Fruit fly (Drosophila melanogaster): ENCODE data around the gene rost.
A peak's percentile ranks its signal among the peaks of the same experiment; 100 is the strongest.

The rost gene

dm6 chr2L:8955597-8956335 is 33.6 kb downstream of the rost start:
- TF ChIP-seq lz (GFP tag; optimal IDR thresholded peaks at IDR 0.05) (no peak), Gug (GFP tag; IDR thresholded peaks at IDR 0.05) (no peak), achi (GFP tag; optimal IDR thresholded peaks at IDR 0.05) (no peak), fkh (GFP tag; optimal IDR thresholded peaks at IDR 0.05) (peak; percentile 66)

- TF ChIP-seq dac (GFP tag; optimal IDR thresholded peaks at IDR 0.05), result no peak
- TF ChIP-seq CG10631 (GFP tag; optimal IDR thresholded peaks at IDR 0.05), result peak; percentile 71
- TF ChIP-seq Hr39 (GFP tag; optimal IDR thresholded peaks at IDR 0.05), result peak; percentile 66
- TF ChIP-seq CG3032 (tag; optimal IDR thresholded peaks at IDR 0.05), result peak; percentile 13
- TF ChIP-seq CG11762 (GFP tag; optimal IDR thresholded peaks at IDR 0.05; ENCODE audit: insufficient read depth), result peak; percentile 41
- TF ChIP-seq spab (GFP tag; optimal IDR thresholded peaks at IDR 0.05), result peak; percentile 15
- peak; percentile 55 for TF ChIP-seq Smox (GFP tag; optimal IDR thresholded peaks at IDR 0.05)
- peak; percentile 40 for TF ChIP-seq fd85E (GFP tag; optimal IDR thresholded peaks at IDR 0.05)
- TF ChIP-seq Sox102F (GFP tag; optimal IDR thresholded peaks at IDR 0.05), result peak; percentile 77
- TF ChIP-seq Hr4 (GFP tag; optimal IDR thresholded peaks at IDR 0.05), result peak; percentile 47
- peak; percentile 54 for TF ChIP-seq Ets21C (GFP tag; optimal IDR thresholded peaks at IDR 0.05)
- peak; percentile 61 for TF ChIP-seq achi (GFP tag; optimal IDR thresholded peaks at IDR 0.05)
- peak; percentile 18 for TF ChIP-seq Eip75B (GFP tag; optimal IDR thresholded peaks at IDR 0.05)
- TF ChIP-seq vri (GFP tag; optimal IDR thresholded peaks at IDR 0.05), result peak; percentile 80
- TF ChIP-seq CG16779 (tag; optimal IDR thresholded peaks at IDR 0.05), result no peak
- peak; percentile 37 for TF ChIP-seq CG34406 (GFP tag; optimal IDR thresholded peaks at IDR 0.05)
- TF ChIP-seq CG6854 (GFP tag; optimal IDR thresholded peaks at IDR 0.05), result no peak
- peak; percentile 49; the same call in 1 of the 2 replicates for TF ChIP-seq CG11294 (GFP tag; IDR thresholded peaks at IDR 0.05)
- peak; percentile 40 for TF ChIP-seq Lpt (GFP tag; optimal IDR thresholded peaks at IDR 0.05)
- TF ChIP-seq topi (GFP tag; optimal IDR thresholded peaks at IDR 0.05), result peak; percentile 49
- peak; percentile 50 for TF ChIP-seq net (GFP tag; optimal IDR thresholded peaks at IDR 0.05)
- TF ChIP-seq CG6276 (GFP tag; optimal IDR thresholded peaks at IDR 0.05), result peak; percentile 25
- peak; percentile 59 for TF ChIP-seq CG31627 (GFP tag; optimal IDR thresholded peaks at IDR 0.05)
- TF ChIP-seq ss (GFP tag; optimal IDR thresholded peaks at IDR 0.05), result no peak
- TF ChIP-seq CG15336 (GFP tag; IDR thresholded peaks at IDR 0.05), result peak; percentile 65
- TF ChIP-seq CG11902 (GFP tag; optimal IDR thresholded peaks at IDR 0.05), result peak; percentile 6
- no peak; the same call in 2 of the 3 replicates for TF ChIP-seq CG8119 (GFP tag; IDR thresholded peaks at IDR 0.05)
- TF ChIP-seq Gug (GFP tag; IDR thresholded peaks at IDR 0.05), result peak; percentile 65
- peak; percentile 76 for TF ChIP-seq CG6163 (GFP tag; IDR thresholded peaks at IDR 0.05)
- TF ChIP-seq Sox15 (GFP tag; optimal IDR thresholded peaks at IDR 0.05), result peak; percentile 35
- peak; percentile 56 for TF ChIP-seq lz (GFP tag; optimal IDR thresholded peaks at IDR 0.05)
- TF ChIP-seq CG6792 (GFP tag; optimal IDR thresholded peaks at IDR 0.05), result peak; percentile 67
- peak; percentile 65 for TF ChIP-seq Met (GFP tag; optimal IDR thresholded peaks at IDR 0.05)
- TF ChIP-seq Blimp-1 (GFP tag; optimal IDR thresholded peaks at IDR 0.05), result peak; percentile 31
- TF ChIP-seq CG32006 (GFP tag; optimal IDR thresholded peaks at IDR 0.05), result peak; percentile 54
- peak; percentile 55 for TF ChIP-seq CG8632 (GFP tag; optimal IDR thresholded peaks at IDR 0.05)
- TF ChIP-seq Eip93F (GFP tag; optimal IDR thresholded peaks at IDR 0.05), result peak; percentile 32
- TF ChIP-seq CG3919 (GFP tag; optimal IDR thresholded peaks at IDR 0.05), result peak; percentile 61
- TF ChIP-seq CG1621 (tag; optimal IDR thresholded peaks at IDR 0.05), result no peak
- TF ChIP-seq Ets96B (tag; optimal IDR thresholded peaks at IDR 0.05), result no peak
- peak; percentile 56 for TF ChIP-seq cyc (GFP tag; optimal IDR thresholded peaks at IDR 0.05)
- TF ChIP-seq pdm3 (GFP tag; optimal IDR thresholded peaks at IDR 0.05), result peak; percentile 70
- peak in 1 of 2 experiments; percentile 32 for TF ChIP-seq salr (GFP tag; optimal IDR thresholded peaks at IDR 0.05)
- peak; percentile 33 for TF ChIP-seq CG10669 (GFP tag; optimal IDR thresholded peaks at IDR 0.05)
- peak; percentile 83 for TF ChIP-seq Eip78C (GFP tag)
Observed at dm6 chr2L:8952194-8953037, 36.9 kb downstream of the rost start.

Measured in whole organism, prepupa.